Worm (Caenorhabditis elegans) whole organism, early embryonic: Measurements from ENCODE around the gene mam-7.

Source experiments
- ama-1 ChIP-seq: fragments of 150-350 bp; optimal IDR thresholded peaks from 2 replicates; lab custom pipeline; 2014
- ceh-36 ChIP-seq: sonication (generic microtip); optimal IDR thresholded peaks from 2 replicates; lab custom pipeline; 2016; ENCODE audit warnings: missing genetic modification characterization, inconsistent platforms, missing compliant biosample characterization
- hmg-4 ChIP-seq: fragments of 200-800 bp; sonication (Bioruptor generic); optimal IDR thresholded peaks from 2 replicates; lab custom pipeline; 2018; ENCODE audit warnings: mild to moderate bottlenecking, missing genetic modification characterization, missing compliant biosample characterization
- sea-1 ChIP-seq: fragments of 200-800 bp; sonication (Bioruptor generic); conservative IDR thresholded peaks from 2 replicates; pipeline ENCODE4 v1.3.6; 2022; ENCODE audit warnings: missing genetic modification characterization, missing compliant biosample characterization
- tbx-11 ChIP-seq: fragments of 200-800 bp; sonication (Bioruptor generic); IDR thresholded peaks from 2 replicates; pipeline ENCODE4 v1.3.6; 2022; ENCODE audit warnings: missing genetic modification characterization, missing compliant biosample characterization

- TF ChIP-seq ama-1 (lab: Kevin White, UChicago) (no peak), ceh-36 (tag; lab: Kevin White, UChicago) (no peak), tbx-11 (GFP tag; lab: Robert Waterston, UW) (no peak), hmg-4 (GFP tag; lab: Kevin White, UChicago) (no peak), sea-1 (GFP tag; lab: Robert Waterston, UW) (no peak)
These were observed 37.5 kb downstream of the mam-7 start for ce11 chrIII:9930406-9930805.
